Worm (Caenorhabditis elegans) whole organism, L1 larva: ENCODE measurements around the gene ivns-1.
A peak's percentile ranks its signal among the peaks of the same experiment; 100 is the strongest.

Source experiments
- Y116A8C.19 ChIP-seq: sonication (generic microtip); optimal IDR thresholded peaks from 2 replicates; lab custom pipeline; 2016; ENCODE audit warnings: missing compliant biosample characterization, missing genetic modification characterization, borderline replicate concordance
- blmp-1 ChIP-seq: fragments of 150-350 bp; optimal IDR thresholded peaks from 2 replicates; lab custom pipeline; 2014; ENCODE audit warnings: missing biosample characterization, missing genetic modification characterization
- ceh-88 ChIP-seq: fragments of 200-800 bp; sonication (Bioruptor generic); IDR thresholded peaks from 2 replicates; pipeline ENCODE4 v1.3.6; 2022; ENCODE audit warnings: missing genetic modification characterization, missing compliant biosample characterization
- efl-1 ChIP-seq, 4 experiments: fragments of 150-350 bp; optimal IDR thresholded peaks in 3 of 4; peaks in 1 of 4; 1 replicate in 1 of 4; 2 replicates in 3 of 4; lab custom pipeline; 2014; ENCODE audit warnings: missing biosample characterization in 2 of 4, missing genetic modification characterization in 2 of 4, missing genetic modification reagents in 2 of 4
- efl-3 ChIP-seq: fragments of 200-800 bp; sonication (Bioruptor generic); optimal IDR thresholded peaks from 2 replicates; lab custom pipeline; 2018; ENCODE audit warnings: mild to moderate bottlenecking, missing genetic modification characterization, missing compliant biosample characterization
- egl-27 ChIP-seq, 2 experiments: fragments of 150-350 bp in 1 of 2; sonication (generic microtip); optimal IDR thresholded peaks; 3 replicates each; lab custom pipeline; 2017 to 2018; ENCODE audit warnings: missing biosample characterization in 2 of 2, missing genetic modification characterization in 2 of 2, missing genetic modification reagents in 2 of 2
- elt-2 ChIP-seq: sonication (generic microtip); optimal IDR thresholded peaks from 2 replicates; lab custom pipeline; 2016; ENCODE audit warnings: missing genetic modification characterization, mild to moderate bottlenecking, inconsistent platforms, missing compliant biosample characterization, missing genetic modification reagents
- ets-5 ChIP-seq: fragments of 200-800 bp; sonication (Bioruptor generic); IDR thresholded peaks from 2 replicates; pipeline ENCODE4 v1.3.6; 2022; ENCODE audit warnings: missing genetic modification characterization, missing compliant biosample characterization
- fkh-10 ChIP-seq: sonication (generic microtip); optimal IDR thresholded peaks from 2 replicates; lab custom pipeline; 2017; ENCODE audit warnings: missing biosample characterization, missing genetic modification reagents, missing genetic modification characterization
- fkh-4 ChIP-seq: sonication (generic microtip); optimal IDR thresholded peaks from 2 replicates; lab custom pipeline; 2016; ENCODE audit warnings: missing compliant biosample characterization, missing genetic modification characterization, borderline replicate concordance
- hlh-4 ChIP-seq: sonication (generic microtip); optimal IDR thresholded peaks from 2 replicates; lab custom pipeline; 2016; ENCODE audit warnings: mild to moderate bottlenecking, missing genetic modification characterization, missing compliant biosample characterization
- irx-1 ChIP-seq: sonication (generic microtip); optimal IDR thresholded peaks from 2 replicates; lab custom pipeline; 2016; ENCODE audit warnings: missing genetic modification characterization, missing compliant biosample characterization
- isw-1 ChIP-seq: fragments of 200-800 bp; sonication (Bioruptor generic); IDR thresholded peaks from 2 replicates; pipeline ENCODE4 v1.3.6; 2022; ENCODE audit warnings: missing genetic modification characterization, missing compliant biosample characterization
- lin-13 ChIP-seq: fragments of 150-350 bp; optimal IDR thresholded peaks from 2 replicates; lab custom pipeline; 2014; ENCODE audit warnings: missing biosample characterization, missing genetic modification reagents, missing genetic modification characterization
- lin-14 ChIP-seq: fragments of 200-800 bp; sonication (Bioruptor generic); optimal IDR thresholded peaks from 2 replicates; lab custom pipeline; 2018; ENCODE audit warnings: mild to moderate bottlenecking, missing genetic modification characterization, moderate library complexity, missing compliant biosample characterization
- lin-15B ChIP-seq: fragments of 150-350 bp; sonication (generic microtip); optimal IDR thresholded peaks from 3 replicates; lab custom pipeline; 2014; ENCODE audit warnings: missing biosample characterization, missing genetic modification characterization
- lin-35 ChIP-seq, 2 experiments: fragments of 150-350 bp; optimal IDR thresholded peaks; 2 replicates each; lab custom pipeline; 2014; ENCODE audit warnings: missing biosample characterization in 2 of 2, missing genetic modification characterization in 2 of 2, missing genetic modification reagents in 2 of 2
- lsy-2 ChIP-seq, 2 experiments: fragments of 150-350 bp; optimal IDR thresholded peaks; 2 replicates each; lab custom pipeline; 2014; ENCODE audit warnings: missing biosample characterization in 2 of 2, missing genetic modification characterization in 2 of 2
- mab-9 ChIP-seq: fragments of 200-800 bp; sonication (Bioruptor generic); IDR thresholded peaks from 2 replicates; pipeline ENCODE4 v1.3.6; 2022; ENCODE audit warnings: missing genetic modification reagents, missing genetic modification characterization, missing compliant biosample characterization
- mdl-1 ChIP-seq, 2 experiments: fragments of 150-350 bp; optimal IDR thresholded peaks; 2 replicates each; lab custom pipeline; 2014 to 2017; ENCODE audit warnings: missing biosample characterization in 2 of 2, missing genetic modification characterization in 2 of 2, inconsistent platforms in 1 of 2
- mep-1 ChIP-seq: fragments of 150-350 bp; optimal IDR thresholded peaks from 2 replicates; lab custom pipeline; 2014; ENCODE audit warnings: missing biosample characterization, missing genetic modification characterization
- nhr-11 ChIP-seq: fragments of 150-350 bp; optimal IDR thresholded peaks from 2 replicates; lab custom pipeline; 2014; ENCODE audit warnings: missing biosample characterization, missing genetic modification characterization
- nhr-19 ChIP-seq: fragments of 200-800 bp; sonication (Bioruptor generic); conservative IDR thresholded peaks from 2 replicates; pipeline ENCODE4 v1.3.6; 2022; ENCODE audit warnings: missing genetic modification characterization, missing compliant biosample characterization
- nhr-20 ChIP-seq: sonication (generic microtip); optimal IDR thresholded peaks from 2 replicates; lab custom pipeline; 2016; ENCODE audit warnings: mild to moderate bottlenecking, missing genetic modification characterization, missing compliant biosample characterization
- nhr-85 ChIP-seq: sonication (generic microtip); peaks from one replicate; lab custom pipeline; 2016; ENCODE audit warnings: missing genetic modification characterization, inconsistent platforms, missing compliant biosample characterization
- skn-1 ChIP-seq: fragments of 150-350 bp; optimal IDR thresholded peaks from 2 replicates; lab custom pipeline; 2014; ENCODE audit warnings: missing biosample characterization, missing genetic modification characterization
- snu-23 ChIP-seq: sonication (generic microtip); optimal IDR thresholded peaks from 2 replicates; lab custom pipeline; 2016; ENCODE audit warnings: missing genetic modification characterization, missing compliant biosample characterization
- sox-4 ChIP-seq: sonication (generic microtip); optimal IDR thresholded peaks from 2 replicates; lab custom pipeline; 2016; ENCODE audit warnings: missing genetic modification characterization, missing compliant biosample characterization
- sup-37 ChIP-seq: fragments of 200-800 bp; sonication (Bioruptor generic); optimal IDR thresholded peaks from 2 replicates; lab custom pipeline; 2018; ENCODE audit warnings: mild to moderate bottlenecking, missing genetic modification characterization, missing compliant biosample characterization
- swsn-7 ChIP-seq: sonication (generic microtip); optimal IDR thresholded peaks from 2 replicates; lab custom pipeline; 2016; ENCODE audit warnings: missing genetic modification characterization, missing compliant biosample characterization
- tbx-2 ChIP-seq: sonication (generic microtip); optimal IDR thresholded peaks from 2 replicates; lab custom pipeline; 2016; ENCODE audit warnings: missing genetic modification characterization, missing compliant biosample characterization
- unc-86 ChIP-seq: sonication (generic microtip); optimal IDR thresholded peaks from 2 replicates; lab custom pipeline; 2016; ENCODE audit warnings: missing genetic modification characterization, missing compliant biosample characterization
- ztf-4 ChIP-seq: fragments of 150-350 bp; optimal IDR thresholded peaks from 2 replicates; lab custom pipeline; 2014; ENCODE audit warnings: missing biosample characterization, missing genetic modification characterization

The ivns-1 gene

ce11 chrX:12645846-12646245 lies 11.7 kb upstream of the ivns-1 start:
- TF ChIP-seq blmp-1 (tag; lab: Kevin White, UChicago) (peak; percentile 42), ceh-88 (GFP tag; lab: Robert Waterston, UW) (no peak)

- peak; percentile 65 for TF ChIP-seq nhr-85 (tag; lab: Kevin White, UChicago)
- peak; percentile 34 for TF ChIP-seq mep-1 (tag; lab: Kevin White, UChicago)
- peak; percentile 80 for TF ChIP-seq lin-14 (GFP tag; lab: Kevin White, UChicago)
- TF ChIP-seq tbx-2 (tag; lab: Kevin White, UChicago), result peak; percentile 25
- no peak for TF ChIP-seq ztf-4
- peak in 1 of 2 experiments; percentile 33 for TF ChIP-seq lsy-2 (tag; optimal IDR thresholded peaks at IDR 0.05; lab: Kevin White, UChicago)
- no peak for TF ChIP-seq Y116A8C.19 (tag; lab: Kevin White, UChicago)
- TF ChIP-seq elt-2 (tag; lab: Kevin White, UChicago), result no peak
- TF ChIP-seq nhr-20 (tag; lab: Kevin White, UChicago), result peak; percentile 43
- TF ChIP-seq mdl-1 (tag; optimal IDR thresholded peaks at IDR 0.05; lab: Kevin White, UChicago), result peak in 1 of 2 experiments; percentile 42
- TF ChIP-seq lin-15B, result no peak
- no peak for TF ChIP-seq sox-4 (tag; lab: Kevin White, UChicago)
- peak; percentile 55 for TF ChIP-seq snu-23 (GFP tag; lab: Kevin White, UChicago)
- peak; percentile 10 for TF ChIP-seq skn-1
- no peak for TF ChIP-seq fkh-4 (tag; lab: Kevin White, UChicago)
- no peak for TF ChIP-seq swsn-7 (tag; lab: Kevin White, UChicago)
Observed at ce11 chrX:12642952-12643351, 8.8 kb upstream of the ivns-1 start.

- TF ChIP-seq blmp-1 (tag; lab: Kevin White, UChicago) (peak; percentile 90), nhr-85 (tag; lab: Kevin White, UChicago) (peak; percentile 76), lin-14 (GFP tag; lab: Kevin White, UChicago) (peak; percentile 55), lin-13 (no peak)
Observed at ce11 chrX:12640961-12641360, 6.8 kb upstream of the ivns-1 start.

ce11 chrX:12640459-12640858 lies 6.3 kb upstream of the ivns-1 start, which contains the start of gene R09A8.5:
Gene R09A8.5 (minus strand): TSS chrX:12640559.
- TF ChIP-seq irx-1, result no peak
- no peak for TF ChIP-seq lin-35 (GFP tag; optimal IDR thresholded peaks at IDR 0.05; lab: Kevin White, UChicago)

- TF ChIP-seq isw-1 (GFP tag; lab: Robert Waterston, UW) (no peak), hlh-4 (tag; lab: Kevin White, UChicago) (no peak), elt-2 (tag; lab: Kevin White, UChicago) (no peak), efl-3 (no peak), unc-86 (tag; lab: Kevin White, UChicago) (no peak)
Observed at ce11 chrX:12637978-12638377, 3.8 kb upstream of the ivns-1 start.

- TF ChIP-seq nhr-19 (no peak), fkh-10 (GFP tag; lab: Kevin White, UChicago) (no peak), egl-27 (tag; optimal IDR thresholded peaks at IDR 0.05; lab: Kevin White, UChicago) (no peak), mab-9 (GFP tag; lab: Robert Waterston, UW) (no peak), nhr-11 (tag; lab: Kevin White, UChicago) (no peak), sup-37 (GFP tag; lab: Kevin White, UChicago) (no peak), efl-1 (optimal IDR thresholded peaks at IDR 0.05; lab: Kevin White, UChicago) (no peak), efl-1 (GFP tag; optimal IDR thresholded peaks at IDR 0.05 in 1 of 2; lab: Kevin White, UChicago) (no peak), unc-86 (tag; lab: Kevin White, UChicago) (no peak), ets-5 (GFP tag; lab: Robert Waterston, UW) (no peak)
Observed at ce11 chrX:12636242-12636641, 2.1 kb upstream of the ivns-1 start.
